Worm (Caenorhabditis elegans): ENCODE data around the gene ost-1.

The ost-1 gene

DNA sequence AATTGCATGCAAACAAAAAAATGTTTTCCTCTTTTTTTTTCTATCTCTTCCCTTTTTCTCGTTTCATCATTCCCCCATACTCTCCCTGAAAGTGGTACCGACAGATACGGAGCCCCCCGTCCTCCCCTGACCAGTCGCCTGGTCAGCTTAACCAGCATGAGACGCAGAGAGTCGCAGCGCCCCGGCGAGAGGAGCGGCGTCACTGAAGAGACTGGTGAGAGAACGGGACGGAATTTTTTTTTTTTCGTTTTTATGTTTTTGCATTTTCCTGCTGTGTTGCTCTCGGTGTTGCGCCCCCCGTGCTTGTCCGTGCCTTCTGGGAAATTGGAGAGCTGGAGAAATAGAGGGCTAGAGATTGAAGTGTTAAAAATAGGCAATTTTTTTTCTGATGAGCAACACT is 36.8 kb upstream of the ost-1 start (continued):
- no peak for TF ChIP-seq tbx-9 (tag; optimal IDR thresholded peaks at IDR 0.05; ENCODE audit: borderline replicate concordance)
- no peak for TF ChIP-seq cebp-1 (GFP tag; IDR thresholded peaks at IDR 0.05)
- TF ChIP-seq cebp-1 (tag; optimal IDR thresholded peaks at IDR 0.05): peak; percentile 72
- TF ChIP-seq B0019.2 (GFP tag; conservative IDR thresholded peaks at IDR 0.05): no peak
- peak in 1 of 3 experiments; percentile 54 for TF ChIP-seq lin-35 (GFP tag; optimal IDR thresholded peaks at IDR 0.05)
- no peak for TF ChIP-seq D2030.7 (GFP tag; IDR thresholded peaks at IDR 0.05)
- no peak for TF ChIP-seq T26A5.8 (tag; optimal IDR thresholded peaks at IDR 0.05)
- TF ChIP-seq ceh-91 (GFP tag; IDR thresholded peaks at IDR 0.05): no peak
- TF ChIP-seq madf-10 (tag; optimal IDR thresholded peaks at IDR 0.05): peak; percentile 1
- no peak for TF ChIP-seq F57C9.4 (tag; optimal IDR thresholded peaks at IDR 0.05)
- no peak for TF ChIP-seq somi-1 (GFP tag; optimal IDR thresholded peaks at IDR 0.05)
- peak; percentile 82 for TF ChIP-seq egrh-3 (GFP tag; IDR thresholded peaks at IDR 0.05)
- TF ChIP-seq ztf-18 (tag; optimal IDR thresholded peaks at IDR 0.05): peak; percentile 23
- TF ChIP-seq ztf-6 (GFP tag; IDR thresholded peaks at IDR 0.05): no peak

ce11 chrIV:1074069-1074468 is 33.1 kb upstream of the ost-1 start:
- TF ChIP-seq lsl-1 (GFP tag; optimal IDR thresholded peaks at IDR 0.05): no peak
- TF ChIP-seq ceh-27 (GFP tag; optimal IDR thresholded peaks at IDR 0.05): no peak
- no peak for TF ChIP-seq lag-1 (GFP tag; IDR thresholded peaks at IDR 0.05)
- no peak for TF ChIP-seq somi-1 (GFP tag; optimal IDR thresholded peaks at IDR 0.05)
- no peak for TF ChIP-seq egl-44 (GFP tag; IDR thresholded peaks at IDR 0.05)
- no peak for TF ChIP-seq nhr-179 (tag; optimal IDR thresholded peaks at IDR 0.05)
- TF ChIP-seq akir-1 (GFP tag; optimal IDR thresholded peaks at IDR 0.05): no peak
- no peak for TF ChIP-seq attf-6 (GFP tag; IDR thresholded peaks at IDR 0.05)
- no peak for TF ChIP-seq xnd-1 (tag; optimal IDR thresholded peaks at IDR 0.05)

DNA sequence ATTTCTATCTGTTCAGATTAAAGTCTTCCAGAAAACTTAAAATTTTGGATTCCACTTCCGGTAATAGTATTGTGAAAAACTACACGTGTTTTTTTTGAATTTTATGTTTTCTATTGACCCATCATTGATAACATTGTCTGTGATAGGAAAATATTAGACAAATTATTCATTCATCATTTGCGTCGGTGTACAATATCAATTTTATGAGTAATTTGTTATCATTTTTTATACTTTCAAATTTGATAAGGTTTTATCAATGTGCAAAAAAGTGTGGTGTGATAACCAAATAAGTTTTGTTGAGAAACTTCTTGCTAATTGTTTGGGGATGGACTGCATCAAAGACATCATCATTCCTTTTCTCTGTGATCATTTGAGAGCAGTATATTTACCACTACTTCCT is 31.7 kb upstream of the ost-1 start:
- TF ChIP-seq nhr-80 (tag; optimal IDR thresholded peaks at IDR 0.05) (peak; percentile 33), B0019.2 (GFP tag; conservative IDR thresholded peaks at IDR 0.05) (no peak)

DNA sequence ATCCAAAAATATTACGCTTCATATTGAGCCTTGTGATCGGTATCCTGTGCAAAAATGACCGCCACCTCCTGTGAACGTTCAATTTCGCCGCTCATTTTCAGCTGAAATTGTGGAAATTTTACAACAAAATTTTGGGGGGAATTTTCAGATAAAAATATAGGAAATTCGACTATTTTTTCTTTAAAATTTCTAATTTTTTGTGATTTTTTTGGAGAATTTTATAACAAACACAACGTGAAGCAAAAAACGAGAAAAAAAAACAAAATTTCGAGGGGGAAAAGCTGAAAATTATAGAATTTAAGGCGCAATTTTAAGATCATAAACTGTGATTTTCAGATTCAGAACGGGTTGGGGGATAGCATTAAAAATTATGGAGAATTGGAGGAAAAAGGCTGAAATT is 20.3 kb upstream of the ost-1 start, which contains the start of gene csn-4:
csn-4 (minus strand) TSS at position 101 of the 400 bp plus-strand sequence.
- no peak for TF ChIP-seq lir-1 (GFP tag; conservative IDR thresholded peaks at IDR 0.05)
- TF ChIP-seq cebp-1 (GFP tag; IDR thresholded peaks at IDR 0.05): no peak
- peak; percentile 15 for TF ChIP-seq cebp-1 (tag; optimal IDR thresholded peaks at IDR 0.05)
- TF ChIP-seq ztf-18 (tag; optimal IDR thresholded peaks at IDR 0.05): no peak
- no peak for TF ChIP-seq madf-10 (tag; optimal IDR thresholded peaks at IDR 0.05)
- no peak for TF ChIP-seq F39B2.1 (GFP tag; IDR thresholded peaks at IDR 0.05)
- 0 out of 2 replicates have a peak, but pooled peaks have one; percentile 10 for TF ChIP-seq nfyb-1 (GFP tag; IDR thresholded peaks at IDR 0.05)
- TF ChIP-seq attf-6 (GFP tag; IDR thresholded peaks at IDR 0.05): no peak
- TF ChIP-seq hlh-26 (GFP tag; conservative IDR thresholded peaks at IDR 0.05): no peak
- TF ChIP-seq mxl-1 (tag; optimal IDR thresholded peaks at IDR 0.05): no peak
- no peak for TF ChIP-seq dpff-1 (tag; optimal IDR thresholded peaks at IDR 0.05)
- TF ChIP-seq sea-2 (GFP tag; IDR thresholded peaks at IDR 0.05): no peak
- TF ChIP-seq snpc-1.1 (tag; optimal IDR thresholded peaks at IDR 0.05; ENCODE audit: insufficient read depth): no peak
- TF ChIP-seq hmg-20 (GFP tag; IDR thresholded peaks at IDR 0.05): no peak
- no peak for TF ChIP-seq ztf-26 (tag; optimal IDR thresholded peaks at IDR 0.05)

Measured in whole organism, young adult.